Worm (Caenorhabditis elegans): ENCODE data around the gene Y51B9A.14.

ce11 chrII:9443522-9443921 is 45.3 kb upstream of the Y51B9A.14 start, which contains the start of gene chil-15:
- TF ChIP-seq lin-39 (tag; optimal IDR thresholded peaks at IDR 0.05) (no peak), ama-1 (optimal IDR thresholded peaks at IDR 0.05) (no peak), ztf-7 (tag; optimal IDR thresholded peaks at IDR 0.05) (no peak), pqm-1 (tag; optimal IDR thresholded peaks at IDR 0.05) (no peak), ztf-11 (tag; optimal IDR thresholded peaks at IDR 0.05) (no peak), skn-1 (tag; optimal IDR thresholded peaks at IDR 0.05) (no peak), unc-62 (GFP tag; optimal IDR thresholded peaks at IDR 0.05 in 1 of 2) (no peak), unc-62 (tag; optimal IDR thresholded peaks at IDR 0.05) (no peak)
